Fruit fly (Drosophila melanogaster) whole organism, pupa: ENCODE results near the gene RIOK1.

Experiments
- CG10348 ChIP-seq: fragments of 200-800 bp; sonication (Bioruptor generic); IDR thresholded peaks from 2 replicates; pipeline ENCODE4 v1.3.6; 2022; ENCODE audit warnings: missing biosample characterization, missing genetic modification characterization
- CG12605 ChIP-seq: fragments of 200-800 bp; sonication (Bioruptor generic); IDR thresholded peaks from 2 replicates; pipeline ENCODE4 v1.3.6; 2022; ENCODE audit warnings: missing biosample characterization, missing genetic modification characterization
- CG13204 ChIP-seq: fragments of 200-800 bp; sonication (Bioruptor generic); optimal IDR thresholded peaks from 2 replicates; lab custom pipeline; 2018; ENCODE audit warnings: missing biosample characterization, mild to moderate bottlenecking, missing genetic modification characterization, moderate library complexity
- CG14655 ChIP-seq: fragments of 200-800 bp; sonication (Bioruptor generic); optimal IDR thresholded peaks from 3 replicates; lab custom pipeline; 2017; ENCODE audit warnings: mild to moderate bottlenecking, missing biosample characterization, missing genetic modification reagents, missing genetic modification characterization
- CG4496 ChIP-seq: fragments of 200-800 bp; sonication (Bioruptor generic); IDR thresholded peaks from 3 replicates; pipeline ENCODE4 v1.3.6; 2022; ENCODE audit warnings: missing biosample characterization, missing genetic modification characterization
- CG8301 ChIP-seq: fragments of 200-800 bp; sonication (Bioruptor generic); optimal IDR thresholded peaks from 2 replicates; lab custom pipeline; 2018; ENCODE audit warnings: missing biosample characterization, mild to moderate bottlenecking, missing genetic modification characterization
- EcR ChIP-seq: fragments of 200-800 bp; sonication (Bioruptor generic); optimal IDR thresholded peaks from 3 replicates; lab custom pipeline; 2019; ENCODE audit warnings: missing biosample characterization, missing genetic modification characterization, mild to moderate bottlenecking, moderate library complexity, missing genetic modification reagents
- Snoo ChIP-seq: fragments of 200-800 bp; sonication (Bioruptor generic); optimal IDR thresholded peaks from 3 replicates; lab custom pipeline; 2017; ENCODE audit warnings: missing biosample characterization, mild to moderate bottlenecking, missing genetic modification characterization, inconsistent platforms
- fd96Ca ChIP-seq: fragments of 200-800 bp; sonication (Bioruptor generic); IDR thresholded peaks from 3 replicates; pipeline ENCODE4 v1.3.6; 2022; ENCODE audit warnings: missing biosample characterization, missing genetic modification characterization
- gl ChIP-seq: fragments of 200-800 bp; sonication (Bioruptor generic); optimal IDR thresholded peaks from 2 replicates; lab custom pipeline; 2018; ENCODE audit warnings: missing biosample characterization, mild to moderate bottlenecking, missing genetic modification characterization

DNA sequence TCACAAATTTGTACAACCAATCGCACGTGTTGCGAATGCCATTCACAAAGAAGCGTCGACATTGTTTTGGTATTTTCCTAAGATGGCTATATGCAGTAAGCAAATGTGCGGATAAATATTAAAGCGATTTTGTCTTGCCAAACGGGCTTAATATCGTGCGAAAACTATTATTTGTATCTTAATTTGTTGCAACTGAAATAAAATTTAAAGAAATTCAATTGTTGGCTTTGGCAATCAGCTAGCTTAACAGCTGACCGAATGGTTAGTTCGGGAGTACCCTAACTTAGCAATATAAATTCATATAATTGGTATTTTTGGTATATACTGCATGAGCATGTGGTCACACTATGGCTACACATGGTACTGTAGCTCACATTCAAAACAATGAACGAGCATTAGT is at the start of gene RIOK1, which contains the start of gene Polr3H:
- TF ChIP-seq CG12605 (GFP tag; lab: Robert Waterston, UW) (no peak), Snoo (no peak), fd96Ca (GFP tag; lab: Robert Waterston, UW) (peak; percentile 66; the same call in 2 of the 3 replicates), EcR (no peak), CG4496 (GFP tag; lab: Robert Waterston, UW) (peak; percentile 30; the same call in 1 of the 3 replicates), CG10348 (GFP tag; lab: Robert Waterston, UW) (no peak), CG13204 (GFP tag; lab: Kevin White, UChicago) (no peak), CG8301 (tag; lab: Kevin White, UChicago) (no peak), gl (tag; lab: Kevin White, UChicago) (no peak), CG14655 (GFP tag; lab: Kevin White, UChicago) (no peak)
